Worm (Caenorhabditis elegans) whole organism, mixed stage, embryonic: ENCODE data around the gene lmtr-5.
A peak's percentile ranks its signal among the peaks of the same experiment; 100 is the strongest.

Source experiments
- M03D4.4 ChIP-seq: sonication (generic microtip); optimal IDR thresholded peaks from 2 replicates; lab custom pipeline; 2017; ENCODE audit warnings: mild to moderate bottlenecking, missing genetic modification characterization, missing compliant biosample characterization
- bed-3 ChIP-seq: fragments of 200-800 bp; sonication (Bioruptor generic); optimal IDR thresholded peaks from 3 replicates; lab custom pipeline; 2018; ENCODE audit warnings: mild to moderate bottlenecking, missing genetic modification characterization, moderate library complexity, missing compliant biosample characterization
- blmp-1 ChIP-seq: fragments of 150-350 bp; optimal IDR thresholded peaks from 2 replicates; lab custom pipeline; 2014; ENCODE audit warnings: missing biosample characterization, missing genetic modification characterization
- ceh-39 ChIP-seq: fragments of 150-350 bp; optimal IDR thresholded peaks from 2 replicates; lab custom pipeline; 2014; ENCODE audit warnings: missing biosample characterization, missing genetic modification characterization
- ceh-43 ChIP-seq: fragments of 200-800 bp; sonication (Bioruptor generic); optimal IDR thresholded peaks from 2 replicates; lab custom pipeline; 2018; ENCODE audit warnings: mild to moderate bottlenecking, missing genetic modification characterization, moderate library complexity, missing compliant biosample characterization
- ceh-83 ChIP-seq: fragments of 200-800 bp; sonication (Bioruptor generic); optimal IDR thresholded peaks from 2 replicates; lab custom pipeline; 2018; ENCODE audit warnings: mild to moderate bottlenecking, missing genetic modification characterization, missing compliant biosample characterization
- ces-1 ChIP-seq: fragments of 150-350 bp; optimal IDR thresholded peaks from 2 replicates; lab custom pipeline; 2014; ENCODE audit warnings: missing biosample characterization, missing genetic modification reagents, missing genetic modification characterization
- cnd-1 ChIP-seq: fragments of 200-800 bp; sonication (Bioruptor generic); optimal IDR thresholded peaks from 2 replicates; lab custom pipeline; 2018; ENCODE audit warnings: mild to moderate bottlenecking, missing genetic modification characterization, missing compliant biosample characterization
- drap-1 ChIP-seq: fragments of 200-800 bp; sonication (Bioruptor generic); optimal IDR thresholded peaks from 3 replicates; lab custom pipeline; 2018; ENCODE audit warnings: mild to moderate bottlenecking, missing genetic modification characterization, missing compliant biosample characterization
- elt-1 ChIP-seq: sonication (generic microtip); optimal IDR thresholded peaks from 2 replicates; lab custom pipeline; 2017; ENCODE audit warnings: missing genetic modification characterization, mild to moderate bottlenecking, missing compliant biosample characterization, antibody characterized with exemption, moderate library complexity, borderline replicate concordance; ENCODE audit not compliant: insufficient read depth
- elt-3 ChIP-seq: fragments of 150-350 bp; optimal IDR thresholded peaks from 2 replicates; lab custom pipeline; 2014; ENCODE audit warnings: missing biosample characterization, missing genetic modification characterization
- ham-2 ChIP-seq: fragments of 200-800 bp; sonication (Bioruptor generic); optimal IDR thresholded peaks from 2 replicates; lab custom pipeline; 2018; ENCODE audit warnings: mild to moderate bottlenecking, missing genetic modification characterization, missing compliant biosample characterization
- lin-32 ChIP-seq: fragments of 200-800 bp; sonication (Bioruptor generic); optimal IDR thresholded peaks from 2 replicates; lab custom pipeline; 2018; ENCODE audit warnings: mild to moderate bottlenecking, missing genetic modification characterization, missing compliant biosample characterization
- lsy-2 ChIP-seq: fragments of 150-350 bp; optimal IDR thresholded peaks from 2 replicates; lab custom pipeline; 2014; ENCODE audit warnings: missing biosample characterization, missing genetic modification characterization
- mab-5 ChIP-seq: fragments of 150-350 bp; optimal IDR thresholded peaks from 2 replicates; lab custom pipeline; 2014; ENCODE audit warnings: missing biosample characterization, missing genetic modification characterization
- mls-2 ChIP-seq: sonication (generic microtip); optimal IDR thresholded peaks from 2 replicates; lab custom pipeline; 2016; ENCODE audit warnings: mild to moderate bottlenecking, missing genetic modification characterization, moderate library complexity, missing compliant biosample characterization
- nhr-12 ChIP-seq: fragments of 150-350 bp; optimal IDR thresholded peaks from 2 replicates; lab custom pipeline; 2014; ENCODE audit warnings: missing biosample characterization, missing genetic modification characterization
- nhr-2 ChIP-seq: fragments of 150-350 bp; optimal IDR thresholded peaks from 2 replicates; lab custom pipeline; 2014; ENCODE audit warnings: missing biosample characterization, missing genetic modification characterization
- nhr-237 ChIP-seq: fragments of 150-350 bp; optimal IDR thresholded peaks from 2 replicates; lab custom pipeline; 2014; ENCODE audit warnings: missing biosample characterization, missing genetic modification characterization
- nhr-28 ChIP-seq: fragments of 150-350 bp; optimal IDR thresholded peaks from 2 replicates; lab custom pipeline; 2014; ENCODE audit warnings: missing biosample characterization, missing genetic modification characterization
- nhr-76 ChIP-seq: sonication (generic microtip); optimal IDR thresholded peaks from 2 replicates; lab custom pipeline; 2017; ENCODE audit warnings: missing biosample characterization, missing genetic modification characterization
- pha-4 ChIP-seq: fragments of 150-350 bp; optimal IDR thresholded peaks from 2 replicates; lab custom pipeline; 2018; ENCODE audit warnings: missing biosample characterization, missing genetic modification reagents, missing genetic modification characterization
- sem-2 ChIP-seq: fragments of 200-800 bp; sonication (Bioruptor generic); optimal IDR thresholded peaks from 2 replicates; lab custom pipeline; 2018; ENCODE audit warnings: mild to moderate bottlenecking, missing genetic modification characterization, missing compliant biosample characterization
- snpc-4 ChIP-seq: fragments of 150-350 bp; optimal IDR thresholded peaks from 2 replicates; lab custom pipeline; 2014; ENCODE audit warnings: missing biosample characterization, missing genetic modification characterization
- sptf-1 ChIP-seq: sonication (generic microtip); optimal IDR thresholded peaks from 2 replicates; lab custom pipeline; 2017; ENCODE audit warnings: mild to moderate bottlenecking, missing genetic modification characterization, moderate library complexity, missing compliant biosample characterization
- tbx-8 ChIP-seq: fragments of 200-800 bp; sonication (Bioruptor generic); optimal IDR thresholded peaks from 2 replicates; lab custom pipeline; 2018; ENCODE audit warnings: mild to moderate bottlenecking, missing genetic modification characterization, moderate library complexity, missing compliant biosample characterization
- unc-120 ChIP-seq: sonication (generic microtip); optimal IDR thresholded peaks from 2 replicates; lab custom pipeline; 2017; ENCODE audit warnings: missing genetic modification characterization, missing compliant biosample characterization; ENCODE audit not compliant: poor library complexity, severe bottlenecking
- unc-39 ChIP-seq: fragments of 150-350 bp; optimal IDR thresholded peaks from 2 replicates; lab custom pipeline; 2014; ENCODE audit warnings: missing biosample characterization, missing genetic modification characterization
- zip-8 ChIP-seq: fragments of 150-350 bp; optimal IDR thresholded peaks from 2 replicates; lab custom pipeline; 2014; ENCODE audit warnings: missing biosample characterization, missing genetic modification characterization
- ztf-11 ChIP-seq: fragments of 150-350 bp; optimal IDR thresholded peaks from 2 replicates; lab custom pipeline; 2014; ENCODE audit warnings: missing biosample characterization, missing genetic modification characterization

Gene lmtr-5

DNA sequence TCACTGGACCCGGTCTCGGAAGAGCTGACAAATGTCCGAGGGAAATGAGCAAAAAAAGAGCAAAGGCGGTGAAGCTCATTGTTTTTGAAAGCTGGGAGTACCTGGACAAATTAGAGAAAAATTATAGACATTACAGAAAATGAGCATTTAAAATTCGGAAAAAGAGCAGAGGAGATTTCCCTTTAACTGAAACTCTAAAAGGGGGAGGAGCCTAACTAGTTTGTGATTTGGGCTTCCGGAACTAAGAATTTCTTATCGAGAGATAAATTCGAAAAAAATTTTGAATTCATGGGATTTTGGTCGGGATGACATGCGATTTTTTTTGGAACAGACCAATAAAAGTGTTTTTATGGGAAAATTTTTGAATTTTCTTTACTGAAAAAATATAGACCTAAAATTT lies 39.8 kb upstream of the lmtr-5 start, which contains the start of gene C44B11.4:
Gene C44B11.4, minus strand, starts transcription at position 101 of the 400 bp plus-strand sequence.
- TF ChIP-seq elt-1 (no peak), sptf-1 (no peak), sem-2 (no peak), pha-4 (tag; lab: Kevin White, UChicago) (no peak), unc-120 (tag; lab: Kevin White, UChicago) (no peak), lsy-2 (no peak), ham-2 (GFP tag; lab: Kevin White, UChicago) (no peak), nhr-28 (tag; lab: Kevin White, UChicago) (no peak), drap-1 (GFP tag; lab: Kevin White, UChicago) (no peak), nhr-76 (tag; lab: Kevin White, UChicago) (no peak), elt-3 (tag; lab: Kevin White, UChicago) (no peak), tbx-8 (GFP tag; lab: Kevin White, UChicago) (no peak), mab-5 (tag; lab: Kevin White, UChicago) (no peak), ceh-43 (no peak)

ce11 chrIII:3152848-3153247 lies 30.6 kb upstream of the lmtr-5 start, which contains the start of gene C44B11.6:
C44B11.6 (plus strand) TSS chrIII:3153148.
- TF ChIP-seq ceh-43 = no peak
- no peak for TF ChIP-seq zip-8 (tag; lab: Kevin White, UChicago)
- TF ChIP-seq lsy-2 = no peak
- no peak for TF ChIP-seq unc-120 (tag; lab: Kevin White, UChicago)
- no peak for TF ChIP-seq elt-3 (tag; lab: Kevin White, UChicago)
- TF ChIP-seq, all 35 proteins: peak for 0

DNA sequence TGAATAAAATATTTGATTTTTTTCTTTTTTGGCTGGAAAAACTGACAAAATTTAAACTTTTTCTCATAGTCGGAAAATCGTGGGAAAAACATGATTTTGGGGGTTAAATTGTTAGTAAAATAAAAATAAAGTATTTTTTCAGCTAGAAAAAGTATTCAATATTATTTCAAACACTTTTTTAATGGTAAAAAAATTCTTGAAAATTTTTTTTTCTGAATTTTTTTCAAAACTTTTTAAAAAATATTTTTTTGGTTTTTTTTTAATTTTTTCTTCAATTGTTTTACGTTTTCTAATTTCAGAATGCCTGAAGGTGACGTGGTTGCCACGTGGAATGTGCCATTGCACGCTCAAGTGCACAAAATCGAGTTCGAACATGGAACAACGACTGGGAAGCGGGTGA lies 28.5 kb upstream of the lmtr-5 start, which contains the start of gene C44B11.1:
Gene C44B11.1, plus strand, starts transcription at position 301 of the 400 bp plus-strand sequence.
- TF ChIP-seq nhr-237 (tag; lab: Kevin White, UChicago) (no peak), lin-32 (GFP tag; lab: Kevin White, UChicago) (no peak), elt-1 (no peak), ztf-11 (no peak), ham-2 (GFP tag; lab: Kevin White, UChicago) (no peak), drap-1 (GFP tag; lab: Kevin White, UChicago) (no peak), ceh-43 (no peak), sem-2 (no peak), ces-1 (GFP tag; lab: Kevin White, UChicago) (no peak), pha-4 (tag; lab: Kevin White, UChicago) (no peak), unc-120 (tag; lab: Kevin White, UChicago) (no peak), ceh-83 (GFP tag; lab: Kevin White, UChicago) (no peak), M03D4.4 (tag; lab: Kevin White, UChicago) (no peak), nhr-28 (tag; lab: Kevin White, UChicago) (no peak), mls-2 (tag; lab: Kevin White, UChicago) (no peak)

- TF ChIP-seq snpc-4 (tag; lab: Kevin White, UChicago) (no peak), blmp-1 (tag; lab: Kevin White, UChicago) (peak; percentile 60), unc-120 (tag; lab: Kevin White, UChicago) (no peak), mab-5 (tag; lab: Kevin White, UChicago) (no peak), nhr-12 (no peak)
Measured at ce11 chrIII:3160490-3160889, 23.0 kb upstream of the lmtr-5 start.

- TF ChIP-seq ceh-39 = no peak
- no peak for TF ChIP-seq pha-4 (tag; lab: Kevin White, UChicago)
- TF ChIP-seq unc-39 (tag; lab: Kevin White, UChicago) = no peak
- TF ChIP-seq ceh-43 = no peak
- no peak for TF ChIP-seq nhr-76 (tag; lab: Kevin White, UChicago)
- no peak for TF ChIP-seq sem-2
- TF ChIP-seq ham-2 (GFP tag; lab: Kevin White, UChicago) = no peak
- TF ChIP-seq bed-3 = no peak
- TF ChIP-seq elt-1 = no peak
- TF ChIP-seq snpc-4 (tag; lab: Kevin White, UChicago) = no peak
- TF ChIP-seq nhr-237 (tag; lab: Kevin White, UChicago) = no peak
- no peak for TF ChIP-seq nhr-2 (tag; lab: Kevin White, UChicago)
- no peak for TF ChIP-seq blmp-1 (tag; lab: Kevin White, UChicago)
- TF ChIP-seq cnd-1 (tag; lab: Kevin White, UChicago) = no peak
- TF ChIP-seq nhr-28 (tag; lab: Kevin White, UChicago) = no peak
- TF ChIP-seq drap-1 (GFP tag; lab: Kevin White, UChicago) = no peak
- TF ChIP-seq, all 35 proteins: peak for 0
Measured at ce11 chrIII:3161600-3161999, 21.9 kb upstream of the lmtr-5 start.
